Fruit fly (Drosophila melanogaster) whole organism, embryonic: ENCODE measurements around the gene yellow-g2.

Experiments
- Atf3 ChIP-seq: fragments of 200-800 bp; sonication (Bioruptor generic); optimal IDR thresholded peaks from 3 replicates; lab custom pipeline; 2016; ENCODE audit warnings: missing biosample characterization, missing genetic modification characterization
- B-H2 ChIP-seq: fragments of 200-800 bp; sonication (Bioruptor generic); optimal IDR thresholded peaks from 2 replicates; lab custom pipeline; 2018; ENCODE audit warnings: missing biosample characterization, mild to moderate bottlenecking, missing genetic modification characterization
- Bteb2 ChIP-seq: fragments of 200-800 bp; sonication (Bioruptor generic); optimal IDR thresholded peaks from 2 replicates; lab custom pipeline; 2016; ENCODE audit warnings: missing biosample characterization, missing genetic modification characterization
- CG10267 ChIP-seq: fragments of 200-800 bp; sonication (Bioruptor generic); optimal IDR thresholded peaks from 2 replicates; lab custom pipeline; 2018; ENCODE audit warnings: missing biosample characterization, mild to moderate bottlenecking, missing genetic modification characterization, moderate library complexity
- CG10979 ChIP-seq: fragments of 200-800 bp; sonication (Bioruptor generic); optimal IDR thresholded peaks from 2 replicates; lab custom pipeline; 2018; ENCODE audit warnings: missing biosample characterization, mild to moderate bottlenecking, missing genetic modification characterization, moderate library complexity
- CG12071 ChIP-seq: fragments of 200-800 bp; sonication (Bioruptor generic); optimal IDR thresholded peaks from 3 replicates; lab custom pipeline; 2018; ENCODE audit warnings: missing biosample characterization, mild to moderate bottlenecking, missing genetic modification characterization
- CG12942 ChIP-seq: fragments of 200-800 bp; sonication (Bioruptor generic); optimal IDR thresholded peaks from 3 replicates; lab custom pipeline; 2016; ENCODE audit warnings: missing biosample characterization, missing genetic modification characterization
- CG14014 ChIP-seq: fragments of 200-800 bp; sonication (Bioruptor generic); IDR thresholded peaks from 2 replicates; pipeline ENCODE4 v1.3.6; 2022; ENCODE audit warnings: missing biosample characterization, missing genetic modification characterization
- CG15011 ChIP-seq: fragments of 200-800 bp; sonication (Bioruptor generic); optimal IDR thresholded peaks from 3 replicates; lab custom pipeline; 2018; ENCODE audit warnings: missing biosample characterization, mild to moderate bottlenecking, missing genetic modification characterization
- CG15073 ChIP-seq: fragments of 200-800 bp; sonication (Bioruptor generic); optimal IDR thresholded peaks from 2 replicates; lab custom pipeline; 2016; ENCODE audit warnings: missing biosample characterization, missing genetic modification characterization
- CG1792 ChIP-seq: fragments of 200-800 bp; sonication (Bioruptor generic); optimal IDR thresholded peaks from 2 replicates; lab custom pipeline; 2016; ENCODE audit warnings: missing biosample characterization, missing genetic modification characterization
- CG18476 ChIP-seq: fragments of 200-800 bp; sonication (Bioruptor generic); optimal IDR thresholded peaks from 2 replicates; lab custom pipeline; 2016; ENCODE audit warnings: missing biosample characterization, mild to moderate bottlenecking, missing genetic modification characterization
- CG18764 ChIP-seq: fragments of 200-800 bp; sonication (Bioruptor generic); optimal IDR thresholded peaks from 3 replicates; lab custom pipeline; 2016; ENCODE audit warnings: missing biosample characterization, missing genetic modification characterization
- CG30020 ChIP-seq: fragments of 200-800 bp; optimal IDR thresholded peaks from 2 replicates; lab custom pipeline; 2019; ENCODE audit warnings: missing biosample characterization, mild to moderate bottlenecking, missing genetic modification characterization, moderate library complexity
- CG30403 ChIP-seq: fragments of 200-800 bp; sonication (Bioruptor generic); optimal IDR thresholded peaks from 3 replicates; lab custom pipeline; 2016; ENCODE audit warnings: missing biosample characterization, missing genetic modification characterization
- CG31441 ChIP-seq: fragments of 200-800 bp; sonication (Bioruptor generic); IDR thresholded peaks from 2 replicates; pipeline ENCODE4 v1.3.6; 2022; ENCODE audit warnings: missing biosample characterization, missing genetic modification characterization
- CG3407 ChIP-seq: fragments of 200-800 bp; sonication (Bioruptor generic); optimal IDR thresholded peaks from 2 replicates; lab custom pipeline; 2018; ENCODE audit warnings: missing biosample characterization, mild to moderate bottlenecking, missing genetic modification characterization
- CG4282 ChIP-seq: fragments of 200-800 bp; sonication (Bioruptor generic); optimal IDR thresholded peaks from 2 replicates; lab custom pipeline; 2016; ENCODE audit warnings: missing biosample characterization, missing genetic modification characterization
- CG6654 ChIP-seq: fragments of 200-800 bp; sonication (Bioruptor generic); optimal IDR thresholded peaks from 2 replicates; lab custom pipeline; 2017; ENCODE audit warnings: missing biosample characterization, mild to moderate bottlenecking, missing genetic modification characterization
- CG7786 ChIP-seq: fragments of 200-800 bp; sonication (Bioruptor generic); optimal IDR thresholded peaks from 2 replicates; lab custom pipeline; 2016; ENCODE audit warnings: missing biosample characterization, missing genetic modification characterization
- CG8359 ChIP-seq: fragments of 200-800 bp; sonication (Bioruptor generic); optimal IDR thresholded peaks from 2 replicates; lab custom pipeline; 2017; ENCODE audit warnings: missing biosample characterization, mild to moderate bottlenecking, missing genetic modification characterization, borderline replicate concordance
- CTCF ChIP-seq: fragments of 200-800 bp; sonication (Bioruptor generic); optimal IDR thresholded peaks from 2 replicates; lab custom pipeline; 2017; ENCODE audit warnings: missing biosample characterization, mild to moderate bottlenecking, missing genetic modification characterization, moderate library complexity
- Dip2 ChIP-seq: fragments of 200-800 bp; sonication (Bioruptor generic); IDR thresholded peaks from 2 replicates; pipeline ENCODE4 v1.3.6; 2022; ENCODE audit warnings: missing biosample characterization, missing genetic modification characterization
- Doc2 ChIP-seq: fragments of 200-800 bp; sonication (Bioruptor generic); IDR thresholded peaks from 2 replicates; pipeline ENCODE4 v1.3.6; 2022; ENCODE audit warnings: missing biosample characterization, missing genetic modification characterization
- Dp ChIP-seq: fragments of 200-800 bp; sonication (Bioruptor generic); optimal IDR thresholded peaks from 2 replicates; lab custom pipeline; 2018; ENCODE audit warnings: missing biosample characterization, mild to moderate bottlenecking, missing genetic modification characterization, moderate library complexity
- Ets65A ChIP-seq: fragments of 200-800 bp; sonication (Bioruptor generic); peaks from one replicate; lab custom pipeline; 2016; ENCODE audit warnings: missing biosample characterization, missing genetic modification characterization
- Gsc ChIP-seq: fragments of 200-800 bp; sonication (Bioruptor generic); IDR thresholded peaks from 2 replicates; pipeline ENCODE4 v1.3.6; 2022; ENCODE audit warnings: missing biosample characterization, missing genetic modification characterization
- H15 ChIP-seq: fragments of 200-800 bp; sonication (Bioruptor generic); IDR thresholded peaks from 3 replicates; pipeline ENCODE4 v1.3.6; 2022; ENCODE audit warnings: missing biosample characterization, missing genetic modification characterization
- H2.0 ChIP-seq: fragments of 200-800 bp; sonication (Bioruptor generic); IDR thresholded peaks from 2 replicates; pipeline ENCODE4 v1.3.6; 2022; ENCODE audit warnings: missing biosample characterization, missing genetic modification characterization
- HLH4C ChIP-seq: fragments of 200-800 bp; sonication (Bioruptor generic); IDR thresholded peaks from 3 replicates; pipeline ENCODE4 v1.3.6; 2022; ENCODE audit warnings: missing biosample characterization, missing genetic modification characterization; ENCODE audit not compliant: partially characterized antibody
- HmgD ChIP-seq: fragments of 200-800 bp; sonication (Bioruptor generic); optimal IDR thresholded peaks from 3 replicates; lab custom pipeline; 2016; ENCODE audit warnings: missing biosample characterization, missing genetic modification characterization
- NFAT ChIP-seq: fragments of 200-800 bp; sonication (Bioruptor generic); IDR thresholded peaks from 2 replicates; pipeline ENCODE4 v1.3.6; 2022; ENCODE audit warnings: missing biosample characterization, missing genetic modification characterization
- Nf-YC ChIP-seq: fragments of 200-800 bp; optimal IDR thresholded peaks from 3 replicates; lab custom pipeline; 2019; ENCODE audit warnings: missing biosample characterization, mild to moderate bottlenecking, missing genetic modification characterization, moderate library complexity
- Oli ChIP-seq: fragments of 200-800 bp; sonication (Bioruptor generic); optimal IDR thresholded peaks from 2 replicates; lab custom pipeline; 2018; ENCODE audit warnings: missing biosample characterization, mild to moderate bottlenecking, missing genetic modification characterization, moderate library complexity
- Sox102F ChIP-seq: fragments of 200-800 bp; sonication (Bioruptor generic); optimal IDR thresholded peaks from 2 replicates; lab custom pipeline; 2018; ENCODE audit warnings: missing biosample characterization, mild to moderate bottlenecking, missing genetic modification characterization, moderate library complexity
- caup ChIP-seq: fragments of 200-800 bp; sonication (Bioruptor generic); optimal IDR thresholded peaks from 3 replicates; lab custom pipeline; 2017; ENCODE audit warnings: missing biosample characterization, mild to moderate bottlenecking, missing genetic modification characterization, moderate library complexity; ENCODE audit not compliant: severe bottlenecking
- croc ChIP-seq: fragments of 200-800 bp; sonication (Bioruptor generic); conservative IDR thresholded peaks from 3 replicates; pipeline ENCODE4 v1.3.6; 2022; ENCODE audit warnings: missing biosample characterization, missing genetic modification characterization
- lbe ChIP-seq: fragments of 200-800 bp; sonication (Bioruptor generic); optimal IDR thresholded peaks from 2 replicates; lab custom pipeline; 2016; ENCODE audit warnings: missing biosample characterization, mild to moderate bottlenecking, missing genetic modification characterization
- lmd ChIP-seq: fragments of 200-800 bp; sonication (Bioruptor generic); IDR thresholded peaks from 2 replicates; pipeline ENCODE4 v1.3.6; 2022; ENCODE audit warnings: missing biosample characterization, missing genetic modification characterization
- lov ChIP-seq, 2 experiments: fragments of 200-800 bp in 1 of 2; fragments of >200 bp in 1 of 2; sonication (Bioruptor generic) in 1 of 2; IDR thresholded peaks in 1 of 2; optimal IDR thresholded peaks in 1 of 2; 2 replicates in 1 of 2; 3 replicates in 1 of 2; pipeline versions ENCODE4 v1.3.6 to Lab custom; 2017 to 2022; ENCODE audit warnings: missing biosample characterization in 1 of 2, missing genetic modification characterization in 1 of 2
- nau ChIP-seq: fragments of 200-800 bp; sonication (Bioruptor generic); optimal IDR thresholded peaks from 3 replicates; lab custom pipeline; 2017; ENCODE audit warnings: missing biosample characterization, mild to moderate bottlenecking, missing genetic modification characterization, missing genetic modification reagents
- odd ChIP-seq: fragments of 200-800 bp; sonication (Bioruptor generic); optimal IDR thresholded peaks from 2 replicates; lab custom pipeline; 2017; ENCODE audit warnings: missing biosample characterization, mild to moderate bottlenecking, missing genetic modification characterization
- pita ChIP-seq: fragments of 200-800 bp; sonication (Bioruptor generic); optimal IDR thresholded peaks from 2 replicates; lab custom pipeline; 2017; ENCODE audit warnings: missing biosample characterization, mild to moderate bottlenecking, missing genetic modification characterization
- pzg ChIP-seq: fragments of 200-800 bp; sonication (Bioruptor generic); optimal IDR thresholded peaks from 3 replicates; lab custom pipeline; 2018; ENCODE audit warnings: missing biosample characterization, mild to moderate bottlenecking, missing genetic modification characterization, moderate library complexity
- ranshi ChIP-seq: fragments of 200-800 bp; sonication (Bioruptor generic); IDR thresholded peaks from 2 replicates; pipeline ENCODE4 v1.3.6; 2022; ENCODE audit warnings: missing biosample characterization, missing genetic modification characterization
- rib ChIP-seq: fragments of 200-800 bp; sonication (Bioruptor generic); IDR thresholded peaks from 2 replicates; pipeline ENCODE4 v1.3.6; 2022; ENCODE audit warnings: missing biosample characterization, missing genetic modification characterization
- schlank ChIP-seq: fragments of 200-800 bp; sonication (Bioruptor generic); optimal IDR thresholded peaks from 2 replicates; lab custom pipeline; 2018; ENCODE audit warnings: missing biosample characterization, mild to moderate bottlenecking, missing genetic modification characterization
- sisA ChIP-seq: fragments of 200-800 bp; sonication (Bioruptor generic); IDR thresholded peaks from 2 replicates; pipeline ENCODE4 v1.3.6; 2022; ENCODE audit warnings: missing biosample characterization, missing genetic modification characterization
- toy ChIP-seq: fragments of 200-800 bp; sonication (Bioruptor generic); IDR thresholded peaks from 2 replicates; pipeline ENCODE4 v1.3.6; 2022; ENCODE audit warnings: missing biosample characterization, missing genetic modification characterization
- trh ChIP-seq: fragments of 200-800 bp; sonication (Bioruptor generic); optimal IDR thresholded peaks from 2 replicates; lab custom pipeline; 2016; ENCODE audit warnings: missing biosample characterization, missing genetic modification characterization
- tup ChIP-seq: fragments of 200-800 bp; sonication (Bioruptor generic); optimal IDR thresholded peaks from 2 replicates; lab custom pipeline; 2016; ENCODE audit warnings: missing biosample characterization, mild to moderate bottlenecking, missing genetic modification characterization, moderate library complexity

Gene yellow-g2

DNA sequence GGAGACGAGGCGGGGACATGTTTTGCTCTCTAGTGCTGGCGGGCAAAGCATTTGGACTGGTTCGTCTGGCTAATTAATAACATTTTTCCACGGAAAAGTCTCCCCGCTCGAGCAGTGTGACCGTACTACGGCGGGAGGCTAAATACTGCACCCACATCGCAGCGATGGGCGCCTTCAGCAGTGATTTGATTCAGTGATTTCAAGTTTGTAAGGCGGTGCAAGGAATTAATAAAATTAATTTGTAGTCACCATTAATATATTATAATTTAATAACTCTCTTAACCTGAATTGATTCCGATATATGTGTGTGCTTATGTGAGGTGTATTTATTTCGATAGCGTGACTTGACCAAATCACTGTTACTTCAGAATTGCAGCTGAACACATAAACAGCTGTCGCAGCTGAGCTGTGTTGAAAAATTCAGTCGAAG is 13.8 kb upstream of the yellow-g2 start, which contains the start of the genes oxt and CG13807 (continued):
- TF ChIP-seq CG8359 (GFP tag; lab: Kevin White, UChicago) (peak; percentile 44), CG18764 (GFP tag; lab: Kevin White, UChicago) (peak; percentile 68), caup (GFP tag; lab: Kevin White, UChicago) (peak; percentile 85), lov (optimal IDR thresholded peaks at IDR 0.05; lab: Kevin White, UChicago) (no peak), lov (GFP tag; IDR thresholded peaks at IDR 0.05; lab: Robert Waterston, UW) (peak; percentile 80; the same call in 2 of the 3 replicates), NFAT (GFP tag; lab: Robert Waterston, UW) (peak; percentile 83), HLH4C (no peak), CTCF (peak; percentile 23), Sox102F (GFP tag; lab: Kevin White, UChicago) (peak; percentile 89), pita (no peak), Dp (GFP tag; lab: Kevin White, UChicago) (peak; percentile 23), tup (peak; percentile 68), H2.0 (GFP tag; lab: Robert Waterston, UW) (peak; percentile 92), CG3407 (GFP tag; lab: Kevin White, UChicago) (peak; percentile 71), CG12071 (peak; percentile 70), Oli (tag; lab: Kevin White, UChicago) (peak; percentile 87), sisA (GFP tag; lab: Robert Waterston, UW) (peak; percentile 91), croc (GFP tag; lab: Robert Waterston, UW) (peak; percentile 84), CG31441 (GFP tag; lab: Robert Waterston, UW) (peak; percentile 100), Bteb2 (GFP tag; lab: Kevin White, UChicago) (peak; percentile 45), lmd (GFP tag; lab: Robert Waterston, UW) (peak; percentile 91), Nf-YC (peak; percentile 79), rib (peak; percentile 76; the same call in 1 of the 2 replicates), CG6654 (GFP tag; lab: Kevin White, UChicago) (peak; percentile 60), ranshi (GFP tag; lab: Robert Waterston, UW) (peak; percentile 91), Ets65A (GFP tag; lab: Kevin White, UChicago) (no peak), CG12942 (peak; percentile 83), Doc2 (peak; percentile 49; the same call in 1 of the 2 replicates), CG10979 (peak; percentile 78), HmgD (GFP tag; lab: Kevin White, UChicago) (no peak), schlank (peak; percentile 64), nau (no peak), toy (peak; percentile 67; the same call in 1 of the 2 replicates), CG14014 (peak; percentile 87), H15 (GFP tag; lab: Robert Waterston, UW) (peak; percentile 87), Dip2 (GFP tag; lab: Robert Waterston, UW) (0 out of 2 replicates have a peak, but pooled peaks have one; percentile 19), Atf3 (GFP tag; lab: Kevin White, UChicago) (peak; percentile 36), CG30403 (GFP tag; lab: Kevin White, UChicago) (peak; percentile 93), CG15011 (GFP tag; lab: Kevin White, UChicago) (no peak), pzg (peak; percentile 58), trh (GFP tag; lab: Kevin White, UChicago) (peak; percentile 76), CG30020 (tag; lab: Kevin White, UChicago) (peak; percentile 74), odd (GFP tag; lab: Kevin White, UChicago) (no peak), CG7786 (GFP tag; lab: Kevin White, UChicago) (peak; percentile 49), CG10267 (tag; lab: Kevin White, UChicago) (peak; percentile 90), B-H2 (peak; percentile 90), CG15073 (GFP tag; lab: Kevin White, UChicago) (peak; percentile 31), CG1792 (GFP tag; lab: Kevin White, UChicago) (no peak), CG4282 (no peak), CG18476 (GFP tag; lab: Kevin White, UChicago) (peak; percentile 56), lbe (GFP tag; lab: Kevin White, UChicago) (no peak), Gsc (GFP tag; lab: Robert Waterston, UW) (peak; percentile 45)
